Fruit fly (Drosophila melanogaster) whole organism, embryonic: Measurements from ENCODE around the gene CG34454.
A peak's percentile ranks its signal among the peaks of the same experiment; 100 is the strongest.

ENCODE experiments used
- Aef1 ChIP-seq: fragments of 200-800 bp; sonication (Bioruptor generic); IDR thresholded peaks from 3 replicates; pipeline ENCODE4 v1.3.6; 2022; ENCODE audit warnings: missing biosample characterization, missing genetic modification characterization
- CG10654 ChIP-seq: fragments of 200-800 bp; sonication (Bioruptor generic); optimal IDR thresholded peaks from 2 replicates; lab custom pipeline; 2016; ENCODE audit warnings: missing biosample characterization, missing genetic modification characterization
- CG11560 ChIP-seq: fragments of 200-800 bp; sonication (Bioruptor generic); IDR thresholded peaks from 3 replicates; pipeline ENCODE4 v1.3.6; 2022; ENCODE audit warnings: missing biosample characterization, missing genetic modification characterization
- CG11723 ChIP-seq: fragments of 200-800 bp; sonication (Bioruptor generic); optimal IDR thresholded peaks from 2 replicates; lab custom pipeline; 2017; ENCODE audit warnings: missing biosample characterization, mild to moderate bottlenecking, missing genetic modification characterization
- CG12391 ChIP-seq: fragments of 200-800 bp; sonication (Bioruptor generic); optimal IDR thresholded peaks from 3 replicates; lab custom pipeline; 2018; ENCODE audit warnings: missing biosample characterization, mild to moderate bottlenecking, missing genetic modification characterization, moderate library complexity
- CG12744 ChIP-seq: fragments of 200-800 bp; sonication (Bioruptor generic); optimal IDR thresholded peaks from 2 replicates; lab custom pipeline; 2016; ENCODE audit warnings: missing biosample characterization, missing genetic modification characterization
- CG12769 ChIP-seq: fragments of 200-800 bp; sonication (Bioruptor generic); optimal IDR thresholded peaks from 2 replicates; lab custom pipeline; 2019; ENCODE audit warnings: missing biosample characterization, mild to moderate bottlenecking, missing genetic modification characterization, moderate library complexity
- CG13424 ChIP-seq: fragments of 200-800 bp; sonication (Bioruptor generic); optimal IDR thresholded peaks from 2 replicates; lab custom pipeline; 2019; ENCODE audit warnings: missing biosample characterization, mild to moderate bottlenecking, missing genetic modification characterization, moderate library complexity
- CG14860 ChIP-seq: fragments of 200-800 bp; sonication (Bioruptor generic); IDR thresholded peaks from 3 replicates; pipeline ENCODE4 v1.3.6; 2022; ENCODE audit warnings: missing biosample characterization, missing genetic modification characterization; ENCODE audit not compliant: partially characterized antibody
- CG15073 ChIP-seq: fragments of 200-800 bp; sonication (Bioruptor generic); optimal IDR thresholded peaks from 2 replicates; lab custom pipeline; 2016; ENCODE audit warnings: missing biosample characterization, missing genetic modification characterization
- CG16813 ChIP-seq: fragments of 200-800 bp; sonication (Bioruptor generic); IDR thresholded peaks from 3 replicates; pipeline ENCODE4 v1.3.6; 2022; ENCODE audit warnings: missing biosample characterization, missing genetic modification characterization; ENCODE audit not compliant: partially characterized antibody
- CG18262 ChIP-seq: fragments of 200-800 bp; optimal IDR thresholded peaks from 3 replicates; lab custom pipeline; 2019; ENCODE audit warnings: missing biosample characterization, mild to moderate bottlenecking, missing genetic modification characterization, moderate library complexity
- CG18599 ChIP-seq: fragments of 200-800 bp; sonication (Bioruptor generic); optimal IDR thresholded peaks from 3 replicates; lab custom pipeline; 2017; ENCODE audit warnings: missing biosample characterization, missing genetic modification characterization, mild to moderate bottlenecking, moderate library complexity, missing genetic modification reagents
- CG2875 ChIP-seq: fragments of 200-800 bp; sonication (Bioruptor generic); optimal IDR thresholded peaks from 2 replicates; lab custom pipeline; 2017; ENCODE audit warnings: missing biosample characterization, mild to moderate bottlenecking, missing genetic modification characterization, missing genetic modification reagents
- CG2889 ChIP-seq: fragments of 200-800 bp; sonication (Bioruptor generic); IDR thresholded peaks from 3 replicates; pipeline ENCODE4 v1.3.6; 2022; ENCODE audit warnings: missing biosample characterization, missing genetic modification characterization
- CG3163 ChIP-seq: fragments of 200-800 bp; sonication (Bioruptor generic); optimal IDR thresholded peaks from 3 replicates; lab custom pipeline; 2016; ENCODE audit warnings: missing biosample characterization, missing genetic modification characterization
- CG6654 ChIP-seq: fragments of 200-800 bp; sonication (Bioruptor generic); optimal IDR thresholded peaks from 2 replicates; lab custom pipeline; 2017; ENCODE audit warnings: missing biosample characterization, mild to moderate bottlenecking, missing genetic modification characterization
- CG7987 ChIP-seq: fragments of 200-800 bp; sonication (Bioruptor generic); optimal IDR thresholded peaks from 2 replicates; lab custom pipeline; 2018; ENCODE audit warnings: missing biosample characterization, mild to moderate bottlenecking, missing genetic modification characterization, moderate library complexity
- Dip3 ChIP-seq: fragments of 200-800 bp; sonication (Bioruptor generic); optimal IDR thresholded peaks from 3 replicates; lab custom pipeline; 2016; ENCODE audit warnings: missing biosample characterization, missing genetic modification characterization
- Dll ChIP-seq: fragments of 200-800 bp; sonication (Bioruptor generic); IDR thresholded peaks from 4 replicates; pipeline ENCODE4 v1.3.6; 2022; ENCODE audit warnings: missing biosample characterization, missing genetic modification characterization; ENCODE audit not compliant: partially characterized antibody
- Dref ChIP-seq: fragments of 200-800 bp; sonication (Bioruptor generic); IDR thresholded peaks from 2 replicates; pipeline ENCODE4 v1.3.6; 2022; ENCODE audit warnings: missing biosample characterization, missing genetic modification characterization
- E2f1 ChIP-seq: fragments of 200-800 bp; sonication (Bioruptor generic); IDR thresholded peaks from 2 replicates; pipeline ENCODE4 v1.3.6; 2022; ENCODE audit warnings: missing biosample characterization, missing genetic modification characterization
- MTF-1 ChIP-seq: fragments of 200-800 bp; sonication (Bioruptor generic); optimal IDR thresholded peaks from 2 replicates; lab custom pipeline; 2018; ENCODE audit warnings: missing biosample characterization, mild to moderate bottlenecking, missing genetic modification characterization, borderline replicate concordance
- Mrtf ChIP-seq: fragments of 200-800 bp; sonication (Bioruptor generic); IDR thresholded peaks from 3 replicates; pipeline ENCODE4 v1.3.6; 2022; ENCODE audit warnings: missing biosample characterization, missing genetic modification characterization
- Oaz ChIP-seq: fragments of 200-800 bp; sonication (Bioruptor generic); IDR thresholded peaks from 2 replicates; pipeline ENCODE4 v1.3.6; 2022; ENCODE audit warnings: missing biosample characterization, missing genetic modification characterization
- Rfx ChIP-seq: fragments of 200-800 bp; sonication (Bioruptor generic); IDR thresholded peaks from 2 replicates; pipeline ENCODE4 v1.3.6; 2022; ENCODE audit warnings: missing biosample characterization, missing genetic modification characterization
- az2 ChIP-seq: fragments of 200-800 bp; sonication (Bioruptor generic); optimal IDR thresholded peaks from 3 replicates; lab custom pipeline; 2016; ENCODE audit warnings: missing biosample characterization, missing genetic modification characterization
- cad ChIP-seq: fragments of >200 bp; optimal IDR thresholded peaks from 2 replicates; lab custom pipeline; 2017; ENCODE audit warnings: missing biosample characterization, missing genetic modification characterization
- chm ChIP-seq: fragments of 200-800 bp; sonication (Bioruptor generic); IDR thresholded peaks from 2 replicates; pipeline ENCODE4 v1.3.6; 2022; ENCODE audit warnings: missing biosample characterization, missing genetic modification characterization
- emc ChIP-seq: fragments of 200-800 bp; sonication (Bioruptor generic); optimal IDR thresholded peaks from 2 replicates; lab custom pipeline; 2016; ENCODE audit warnings: missing biosample characterization, missing genetic modification characterization
- ewg ChIP-seq: fragments of 200-800 bp; sonication (Bioruptor generic); optimal IDR thresholded peaks from 3 replicates; lab custom pipeline; 2017; ENCODE audit warnings: mild to moderate bottlenecking, missing biosample characterization, missing genetic modification reagents, missing genetic modification characterization
- eyg ChIP-seq: fragments of 200-800 bp; sonication (Bioruptor generic); optimal IDR thresholded peaks from 3 replicates; lab custom pipeline; 2016; ENCODE audit warnings: missing biosample characterization, missing genetic modification characterization
- fd102C ChIP-seq: fragments of 200-800 bp; sonication (Bioruptor generic); optimal IDR thresholded peaks from 2 replicates; lab custom pipeline; 2018; ENCODE audit warnings: missing biosample characterization, mild to moderate bottlenecking, missing genetic modification characterization, moderate library complexity
- grau ChIP-seq: fragments of 200-800 bp; optimal IDR thresholded peaks from 3 replicates; lab custom pipeline; 2019; ENCODE audit warnings: missing biosample characterization, mild to moderate bottlenecking, missing genetic modification characterization, moderate library complexity
- ham ChIP-seq: fragments of 200-800 bp; sonication (Bioruptor generic); IDR thresholded peaks from 2 replicates; pipeline ENCODE4 v1.3.6; 2022; ENCODE audit warnings: missing biosample characterization, missing genetic modification characterization
- jigr1 ChIP-seq: fragments of 200-800 bp; sonication (Bioruptor generic); IDR thresholded peaks from 3 replicates; pipeline ENCODE4 v1.3.6; 2022; ENCODE audit warnings: missing biosample characterization, missing genetic modification characterization
- lmd ChIP-seq: fragments of 200-800 bp; sonication (Bioruptor generic); IDR thresholded peaks from 2 replicates; pipeline ENCODE4 v1.3.6; 2022; ENCODE audit warnings: missing biosample characterization, missing genetic modification characterization
- luna ChIP-seq: fragments of 200-800 bp; sonication (Bioruptor generic); optimal IDR thresholded peaks from 2 replicates; lab custom pipeline; 2016; ENCODE audit warnings: missing biosample characterization, missing genetic modification characterization
- nom ChIP-seq: fragments of 200-800 bp; sonication (Bioruptor generic); optimal IDR thresholded peaks from 2 replicates; lab custom pipeline; 2017; ENCODE audit warnings: missing biosample characterization, missing genetic modification characterization, mild to moderate bottlenecking, moderate library complexity, missing genetic modification reagents
- oc ChIP-seq: fragments of 200-800 bp; sonication (Bioruptor generic); optimal IDR thresholded peaks from 2 replicates; lab custom pipeline; 2018; ENCODE audit warnings: missing biosample characterization, mild to moderate bottlenecking, missing genetic modification characterization, moderate library complexity
- pan ChIP-seq, 4 experiments: fragments of >200 bp in 3 of 4; fragments of 200-800 bp in 1 of 4; sonication (Bioruptor generic) in 1 of 4; optimal IDR thresholded peaks in 3 of 4; IDR thresholded peaks in 1 of 4; 2 replicates each; pipeline versions ENCODE4 v1.3.6 to Lab custom; 2017 to 2022; ENCODE audit warnings: missing biosample characterization in 2 of 4, missing genetic modification characterization in 2 of 4, mixed read lengths in 1 of 4
- pb ChIP-seq: fragments of 200-800 bp; sonication (Bioruptor generic); optimal IDR thresholded peaks from 3 replicates; lab custom pipeline; 2016; ENCODE audit warnings: missing biosample characterization, missing genetic modification characterization
- phol ChIP-seq: fragments of 200-800 bp; sonication (Bioruptor generic); optimal IDR thresholded peaks from 3 replicates; lab custom pipeline; 2018; ENCODE audit warnings: missing biosample characterization, mild to moderate bottlenecking, missing genetic modification characterization, moderate library complexity
- salm ChIP-seq: fragments of 200-800 bp; sonication (Bioruptor generic); optimal IDR thresholded peaks from 2 replicates; lab custom pipeline; 2018; ENCODE audit warnings: missing biosample characterization, mild to moderate bottlenecking, missing genetic modification characterization
- seq ChIP-seq: fragments of 200-800 bp; sonication (Bioruptor generic); IDR thresholded peaks from 2 replicates; pipeline ENCODE4 v1.3.6; 2022; ENCODE audit warnings: missing biosample characterization, missing genetic modification characterization
- ssp ChIP-seq: fragments of 200-800 bp; sonication (Bioruptor generic); IDR thresholded peaks from 2 replicates; pipeline ENCODE4 v1.3.6; 2022; ENCODE audit warnings: missing biosample characterization, missing genetic modification characterization
- tll ChIP-seq, 2 experiments: fragments of 200-800 bp in 1 of 2; fragments of >200 bp in 1 of 2; sonication (Bioruptor generic) in 1 of 2; optimal IDR thresholded peaks; 2 replicates each; lab custom pipeline; 2017 to 2019; ENCODE audit warnings: missing biosample characterization in 2 of 2, missing genetic modification characterization in 2 of 2, mild to moderate bottlenecking in 1 of 2, moderate library complexity in 1 of 2
- trem ChIP-seq: fragments of 200-800 bp; optimal IDR thresholded peaks from 3 replicates; lab custom pipeline; 2019; ENCODE audit warnings: missing biosample characterization, mild to moderate bottlenecking, missing genetic modification characterization, moderate library complexity

Gene CG34454

dm6 chr3L:199754-200596 lies 32.2 kb downstream of the CG34454 start, which contains the start of the genes rno and mri (continued):
- no peak for TF ChIP-seq nom (GFP tag; lab: Kevin White, UChicago)
- peak; percentile 93 for TF ChIP-seq CG14860 (GFP tag; lab: Robert Waterston, UW)
- peak; percentile 4 for TF ChIP-seq CG2875 (GFP tag; lab: Kevin White, UChicago)
- peak; percentile 75 for TF ChIP-seq trem (tag; lab: Kevin White, UChicago)
- peak; percentile 92 for TF ChIP-seq CG12391 (tag; lab: Kevin White, UChicago)
- peak; percentile 24 for TF ChIP-seq ewg (GFP tag; lab: Kevin White, UChicago)
- peak; percentile 47; the same call in 2 of the 3 replicates for TF ChIP-seq Aef1 (GFP tag; lab: Robert Waterston, UW)
- TF ChIP-seq az2 (GFP tag; lab: Kevin White, UChicago), result peak; percentile 73
- TF ChIP-seq E2f1, result peak; percentile 72
- no peak for TF ChIP-seq pb
- peak; percentile 50 for TF ChIP-seq chm
- TF ChIP-seq CG7987 (GFP tag; lab: Kevin White, UChicago), result no peak
- TF ChIP-seq CG12744, result no peak
- TF ChIP-seq CG18262 (tag; lab: Kevin White, UChicago), result peak; percentile 84
- TF ChIP-seq CG11723 (GFP tag; lab: Kevin White, UChicago), result no peak
- peak; percentile 63 for TF ChIP-seq Oaz (GFP tag; lab: Robert Waterston, UW)
- peak; percentile 62 for TF ChIP-seq lmd
- peak; percentile 95 for TF ChIP-seq CG16813 (GFP tag; lab: Robert Waterston, UW)
- peak; percentile 97 for TF ChIP-seq CG11560 (tag; lab: Robert Waterston, UW)
- TF ChIP-seq pan (optimal IDR thresholded peaks at IDR 0.05; lab: Kevin White, UChicago), result no peak
- peak in 1 of 2 experiments; percentile 85 for TF ChIP-seq pan (GFP tag; optimal IDR thresholded peaks at IDR 0.05 in 1 of 2, IDR thresholded peaks at IDR 0.05 in 1 of 2)
- TF ChIP-seq phol, result peak; percentile 99
- TF ChIP-seq Dll, result peak; percentile 95
- TF ChIP-seq ssp, result peak; percentile 53
- no peak for TF ChIP-seq oc
- TF ChIP-seq Dref (GFP tag; lab: Robert Waterston, UW), result peak; percentile 83
- 0 out of 3 replicates have a peak, but pooled peaks have one; percentile 42 for TF ChIP-seq Mrtf (GFP tag; lab: Robert Waterston, UW)
- TF ChIP-seq CG10654, result peak; percentile 40
- no peak for TF ChIP-seq seq
- TF ChIP-seq CG2889 (GFP tag; lab: Robert Waterston, UW), result no peak
- TF ChIP-seq tll (GFP tag; optimal IDR thresholded peaks at IDR 0.05; lab: Kevin White, UChicago), result no peak
- TF ChIP-seq MTF-1 (GFP tag; lab: Kevin White, UChicago), result no peak
- TF ChIP-seq fd102C (GFP tag; lab: Kevin White, UChicago), result no peak
- TF ChIP-seq luna, result no peak
- no peak for TF ChIP-seq Dip3 (GFP tag; lab: Kevin White, UChicago)
- no peak for TF ChIP-seq CG15073 (GFP tag; lab: Kevin White, UChicago)
- no peak for TF ChIP-seq salm
- TF ChIP-seq cad (GFP tag; lab: Kevin White, UChicago), result no peak
- peak; percentile 77 for TF ChIP-seq grau
- peak; percentile 69 for TF ChIP-seq CG18599 (GFP tag; lab: Kevin White, UChicago)
- no peak for TF ChIP-seq CG12769
- TF ChIP-seq CG3163 (GFP tag; lab: Kevin White, UChicago), result no peak
- TF ChIP-seq emc, result no peak
- TF ChIP-seq eyg (GFP tag; lab: Kevin White, UChicago), result no peak
- peak; percentile 68 for TF ChIP-seq Rfx
- TF ChIP-seq CG13424, result peak; percentile 83
- TF ChIP-seq jigr1, result peak; percentile 72; the same call in 1 of the 3 replicates
- no peak for TF ChIP-seq ham
- no peak for TF ChIP-seq CG6654 (GFP tag; lab: Kevin White, UChicago)
